Fruit fly (Drosophila melanogaster) whole organism, wandering third instar larva: Measurements from ENCODE around the gene dachs.

ENCODE experiments used
- CG9705 ChIP-seq: fragments of 200-800 bp; sonication (Bioruptor generic); optimal IDR thresholded peaks from 2 replicates; lab custom pipeline; 2018; ENCODE audit warnings: missing biosample characterization, mild to moderate bottlenecking, missing genetic modification characterization
- Dif ChIP-seq: fragments of 200-275, 200-300 bp; sonication (Bioruptor generic); optimal IDR thresholded peaks from 2 replicates; lab custom pipeline; 2018; ENCODE audit warnings: missing biosample characterization, missing genetic modification characterization; ENCODE audit not compliant: partially characterized antibody
- Hnf4 ChIP-seq: fragments of 200-800 bp; sonication (Bioruptor generic); optimal IDR thresholded peaks from 2 replicates; lab custom pipeline; 2016; ENCODE audit warnings: missing biosample characterization, mild to moderate bottlenecking, missing genetic modification characterization
- OdsH ChIP-seq: fragments of 200-800 bp; sonication (Bioruptor generic); optimal IDR thresholded peaks from 2 replicates; lab custom pipeline; 2016; ENCODE audit warnings: missing biosample characterization, mild to moderate bottlenecking, missing genetic modification characterization
- Sp1 ChIP-seq: fragments of 200-800 bp; sonication (Bioruptor generic); optimal IDR thresholded peaks from 3 replicates; lab custom pipeline; 2019; ENCODE audit warnings: missing biosample characterization, mild to moderate bottlenecking, missing genetic modification characterization, moderate library complexity
- usp ChIP-seq: fragments of >200 bp; optimal IDR thresholded peaks from 2 replicates; lab custom pipeline; 2017; ENCODE audit warnings: missing biosample characterization, missing genetic modification characterization

DNA sequence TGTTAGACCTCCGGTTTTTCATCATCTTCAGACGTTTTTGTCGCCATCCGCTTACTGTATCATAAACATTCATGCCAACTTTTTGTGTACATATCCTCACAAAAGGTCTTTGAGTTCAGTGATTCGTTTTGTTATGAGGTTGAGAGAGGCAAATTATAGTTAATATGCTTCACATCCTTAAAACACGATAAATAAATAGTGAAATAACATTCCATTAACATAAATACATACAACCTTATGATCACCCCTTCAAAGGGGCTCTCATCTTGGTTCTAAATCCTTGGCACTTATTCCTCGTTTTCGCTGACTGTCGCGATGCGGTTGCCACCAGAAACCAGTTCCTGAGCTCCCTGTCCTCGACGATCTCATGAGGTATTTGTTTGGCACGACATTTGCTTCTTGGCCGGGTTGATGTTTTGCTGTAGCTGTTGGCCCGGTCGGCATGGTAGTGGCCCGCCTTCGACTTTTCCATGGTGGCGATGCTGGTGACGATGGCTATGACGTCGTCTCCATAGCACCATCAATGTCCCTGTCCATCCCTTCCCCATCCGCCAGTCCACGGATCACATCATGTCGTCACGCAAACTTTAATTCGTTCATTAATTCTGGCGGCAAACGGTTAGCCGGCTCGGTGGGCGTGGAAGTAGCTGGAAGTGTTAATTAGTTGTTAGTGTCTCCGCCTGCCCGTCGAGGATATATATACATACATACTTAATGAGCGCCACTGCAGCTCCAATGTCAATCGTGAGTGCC, 2.5 kb downstream of the dachs start:
- TF ChIP-seq usp (GFP tag; lab: Kevin White, UChicago) (no peak), Dif (no peak), CG9705 (no peak), OdsH (GFP tag; lab: Kevin White, UChicago) (peak; percentile 33), Sp1 (GFP tag; lab: Kevin White, UChicago) (no peak), Hnf4 (GFP tag; lab: Kevin White, UChicago) (no peak)
